Worm (Caenorhabditis elegans) whole organism, L2 larva: Measurements from ENCODE around the gene F19B10.2.

ENCODE experiments used
- C34F6.9 ChIP-seq: fragments of 150-350 bp; optimal IDR thresholded peaks from 2 replicates; lab custom pipeline; 2014; ENCODE audit warnings: missing biosample characterization, missing genetic modification characterization
- R02D3.7 ChIP-seq: fragments of 150-350 bp; optimal IDR thresholded peaks from 2 replicates; lab custom pipeline; 2014; ENCODE audit warnings: missing biosample characterization, missing genetic modification characterization
- Y55F3AM.14 ChIP-seq: fragments of 200-800 bp; sonication (Bioruptor generic); optimal IDR thresholded peaks from 2 replicates; lab custom pipeline; 2018; ENCODE audit warnings: mild to moderate bottlenecking, missing genetic modification characterization, missing compliant biosample characterization
- ZK546.5 ChIP-seq: sonication (generic microtip); optimal IDR thresholded peaks from 2 replicates; lab custom pipeline; 2017; ENCODE audit warnings: missing biosample characterization, missing genetic modification characterization
- ceh-82 ChIP-seq: fragments of 150-350 bp; optimal IDR thresholded peaks from 2 replicates; lab custom pipeline; 2014; ENCODE audit warnings: missing biosample characterization, missing genetic modification characterization
- crh-2 ChIP-seq: sonication (generic microtip); optimal IDR thresholded peaks from 2 replicates; lab custom pipeline; 2017; ENCODE audit warnings: missing biosample characterization, missing genetic modification characterization
- elt-1 ChIP-seq: fragments of 150-350 bp; optimal IDR thresholded peaks from 2 replicates; lab custom pipeline; 2014; ENCODE audit warnings: missing biosample characterization, missing genetic modification characterization
- elt-3 ChIP-seq: sonication (generic microtip); optimal IDR thresholded peaks from 2 replicates; lab custom pipeline; 2017; ENCODE audit warnings: missing biosample characterization, missing genetic modification characterization
- fos-1 ChIP-seq: fragments of 150-350 bp; optimal IDR thresholded peaks from 2 replicates; lab custom pipeline; 2014; ENCODE audit warnings: missing biosample characterization, missing genetic modification characterization
- gmeb-1 ChIP-seq: fragments of 150-350 bp; optimal IDR thresholded peaks from 2 replicates; lab custom pipeline; 2014; ENCODE audit warnings: missing biosample characterization, missing genetic modification characterization
- lin-11 ChIP-seq: fragments of 150-350 bp; sonication (generic microtip); optimal IDR thresholded peaks from 2 replicates; lab custom pipeline; 2014; ENCODE audit warnings: missing biosample characterization, missing genetic modification characterization, inconsistent platforms, mixed read lengths
- lin-13 ChIP-seq: fragments of 150-350 bp; optimal IDR thresholded peaks from 2 replicates; lab custom pipeline; 2014; ENCODE audit warnings: missing biosample characterization, missing genetic modification reagents, missing genetic modification characterization
- lsy-2 ChIP-seq, 2 experiments: fragments of 150-350 bp in 1 of 2; sonication (generic microtip) in 1 of 2; optimal IDR thresholded peaks; 2 replicates each; lab custom pipeline; 2014 to 2017; ENCODE audit warnings: missing biosample characterization in 2 of 2, missing genetic modification characterization in 2 of 2
- mab-5 ChIP-seq: fragments of 150-350 bp; optimal IDR thresholded peaks from 2 replicates; lab custom pipeline; 2014; ENCODE audit warnings: missing biosample characterization, missing genetic modification characterization
- mbf-1 ChIP-seq: sonication (generic microtip); optimal IDR thresholded peaks from 2 replicates; lab custom pipeline; 2017; ENCODE audit warnings: missing biosample characterization, missing genetic modification characterization
- mdl-1 ChIP-seq, 2 experiments: fragments of 150-350 bp in 1 of 2; sonication (generic microtip) in 1 of 2; optimal IDR thresholded peaks; 2 replicates each; lab custom pipeline; 2017; ENCODE audit warnings: missing biosample characterization in 2 of 2, missing genetic modification characterization in 2 of 2
- nhr-10 ChIP-seq: sonication (generic microtip); optimal IDR thresholded peaks from 2 replicates; lab custom pipeline; 2017; ENCODE audit warnings: missing biosample characterization, missing genetic modification characterization
- nhr-129 ChIP-seq: fragments of 150-350 bp; optimal IDR thresholded peaks from 2 replicates; lab custom pipeline; 2014; ENCODE audit warnings: missing biosample characterization, missing genetic modification characterization
- nhr-21 ChIP-seq: fragments of 150-350 bp; optimal IDR thresholded peaks from 2 replicates; lab custom pipeline; 2014; ENCODE audit warnings: missing biosample characterization, missing genetic modification characterization
- nhr-237 ChIP-seq: fragments of 150-350 bp; optimal IDR thresholded peaks from 2 replicates; lab custom pipeline; 2014; ENCODE audit warnings: missing biosample characterization, missing genetic modification characterization
- nhr-77 ChIP-seq: fragments of 150-350 bp; optimal IDR thresholded peaks from 2 replicates; lab custom pipeline; 2014; ENCODE audit warnings: missing biosample characterization, missing genetic modification characterization
- peb-1 ChIP-seq: fragments of 150-350 bp; optimal IDR thresholded peaks from 2 replicates; lab custom pipeline; 2014; ENCODE audit warnings: missing biosample characterization, missing genetic modification characterization
- sem-4 ChIP-seq: fragments of 150-350 bp; optimal IDR thresholded peaks from 2 replicates; lab custom pipeline; 2014; ENCODE audit warnings: missing biosample characterization, missing genetic modification reagents, missing genetic modification characterization
- skn-1 ChIP-seq: sonication (generic microtip); optimal IDR thresholded peaks from 2 replicates; lab custom pipeline; 2017; ENCODE audit warnings: missing biosample characterization, missing genetic modification characterization
- sma-3 ChIP-seq: sonication (generic microtip); optimal IDR thresholded peaks from 2 replicates; lab custom pipeline; 2016; ENCODE audit warnings: missing genetic modification reagents, missing genetic modification characterization, missing compliant biosample characterization
- sma-9 ChIP-seq, 2 experiments: fragments of 150-350 bp in 1 of 2; sonication (generic microtip) in 1 of 2; optimal IDR thresholded peaks; 2 replicates each; lab custom pipeline; 2014 to 2016; ENCODE audit warnings: missing genetic modification characterization in 2 of 2, mild to moderate bottlenecking in 1 of 2, missing biosample characterization in 1 of 2, missing compliant biosample characterization in 1 of 2, missing genetic modification reagents in 1 of 2, moderate library complexity in 1 of 2
- snpc-4 ChIP-seq: fragments of 150-350 bp; optimal IDR thresholded peaks from 2 replicates; lab custom pipeline; 2014; ENCODE audit warnings: missing biosample characterization, missing genetic modification characterization
- unc-39 ChIP-seq: fragments of 150-350 bp; optimal IDR thresholded peaks from 2 replicates; lab custom pipeline; 2014; ENCODE audit warnings: missing biosample characterization, missing genetic modification characterization
- unc-55 ChIP-seq: fragments of 150-350 bp; sonication (generic microtip); optimal IDR thresholded peaks from 3 replicates; lab custom pipeline; 2014; ENCODE audit warnings: missing biosample characterization, missing genetic modification reagents, missing genetic modification characterization
- unc-62 ChIP-seq: fragments of 150-350 bp; optimal IDR thresholded peaks from 2 replicates; lab custom pipeline; 2014; ENCODE audit warnings: missing biosample characterization, missing genetic modification reagents, missing genetic modification characterization
- ztf-1 ChIP-seq: fragments of 200-800 bp; sonication (Bioruptor generic); conservative IDR thresholded peaks from 2 replicates; pipeline ENCODE4 v1.3.6; 2022; ENCODE audit warnings: missing genetic modification characterization, missing compliant biosample characterization
- ztf-11 ChIP-seq: sonication (generic microtip); optimal IDR thresholded peaks from 2 replicates; lab custom pipeline; 2017; ENCODE audit warnings: missing biosample characterization, missing genetic modification characterization
- ztf-4 ChIP-seq: fragments of 150-350 bp; optimal IDR thresholded peaks from 2 replicates; lab custom pipeline; 2014; ENCODE audit warnings: missing biosample characterization, missing genetic modification characterization

F19B10.2 gene

DNA sequence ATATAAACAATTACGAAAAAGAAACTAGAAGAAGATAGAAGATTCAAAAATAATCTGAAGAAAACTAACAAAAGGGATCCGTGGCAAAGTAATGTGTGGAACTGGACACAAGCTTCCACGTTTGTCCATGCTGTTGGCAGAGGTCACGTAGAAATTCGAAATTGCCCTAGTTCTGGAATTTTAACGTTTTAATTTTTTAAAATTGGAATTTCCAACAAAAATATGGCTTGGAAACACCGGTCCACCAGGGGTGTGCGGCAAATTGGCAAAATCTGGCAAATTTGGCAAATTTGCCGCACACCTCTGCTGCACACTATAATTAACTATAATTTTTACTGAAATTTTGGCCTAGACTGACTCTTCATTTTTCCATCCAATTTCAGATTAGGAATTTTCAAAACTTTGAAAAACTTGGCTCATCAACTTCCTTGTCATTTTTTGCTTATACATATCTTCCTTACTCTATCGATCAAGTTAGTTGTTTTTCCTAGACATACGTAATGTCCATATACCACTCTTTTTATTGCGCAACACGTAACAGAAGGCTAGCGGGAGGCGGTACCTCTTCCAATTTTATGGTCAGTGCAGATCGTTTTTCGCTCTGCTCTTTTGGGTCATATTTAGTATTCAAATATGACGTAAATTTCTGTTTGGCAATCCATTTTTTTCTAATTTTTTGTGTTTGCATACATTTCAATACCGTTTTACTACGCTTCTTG is 6.2 kb downstream of the F19B10.2 start, which contains the start of gene F19B10.10:
Gene F19B10.10, minus strand, starts transcription at position 51 of the 719 bp plus-strand sequence.
- no peak for TF ChIP-seq skn-1 (tag; lab: Kevin White, UChicago)
- no peak for TF ChIP-seq ZK546.5

DNA sequence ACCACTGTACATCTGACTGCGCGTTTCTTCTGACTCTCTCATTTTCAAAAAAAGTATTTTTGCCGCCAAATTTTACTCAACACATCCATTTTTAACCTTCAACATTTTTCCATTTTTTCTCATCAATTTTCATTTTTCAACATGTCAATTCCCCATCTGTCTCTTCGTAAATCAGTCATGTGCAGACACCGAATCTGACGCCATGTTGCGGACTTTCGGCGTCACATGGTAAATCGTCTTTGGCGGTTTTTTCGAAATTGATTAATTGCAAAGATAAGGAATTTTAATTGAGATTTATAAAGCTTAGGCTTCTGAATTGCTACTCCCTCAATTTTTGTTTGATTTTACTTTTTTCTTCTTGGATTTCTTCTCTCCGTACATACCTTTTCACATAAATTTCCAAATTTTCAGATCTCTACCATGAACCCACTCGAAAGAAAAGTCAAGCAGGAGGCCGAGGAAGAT is 7.5 kb downstream of the F19B10.2 start, which contains the start of gene F19B10.1:
Gene F19B10.1, plus strand, starts transcription at position 415 of the 465 bp plus-strand sequence.
- TF ChIP-seq nhr-21 (tag; lab: Kevin White, UChicago) (peak; percentile 61), lin-13 (GFP tag; lab: Kevin White, UChicago) (peak; percentile 78), mab-5 (tag; lab: Kevin White, UChicago) (peak; percentile 75), sma-9 (GFP tag; optimal IDR thresholded peaks at IDR 0.05; lab: Kevin White, UChicago) (peak; percentile 80), sma-9 (tag; optimal IDR thresholded peaks at IDR 0.05; lab: Kevin White, UChicago) (no peak), ztf-1 (GFP tag; lab: Robert Waterston, UW) (no peak), nhr-10 (no peak), sma-3 (GFP tag; lab: Kevin White, UChicago) (peak; percentile 72), unc-39 (tag; lab: Kevin White, UChicago) (no peak), ceh-82 (tag; lab: Kevin White, UChicago) (no peak), mdl-1 (tag; optimal IDR thresholded peaks at IDR 0.05; lab: Kevin White, UChicago) (peak in 1 of 2 experiments; percentile 55), nhr-129 (tag; lab: Kevin White, UChicago) (peak; percentile 62), fos-1 (tag; lab: Kevin White, UChicago) (peak; percentile 78), sem-4 (tag; lab: Kevin White, UChicago) (peak; percentile 57), snpc-4 (peak; percentile 43), gmeb-1 (peak; percentile 91), unc-55 (peak; percentile 66), C34F6.9 (peak; percentile 89), crh-2 (tag; lab: Kevin White, UChicago) (peak; percentile 72), lsy-2 (tag; optimal IDR thresholded peaks at IDR 0.05; lab: Kevin White, UChicago) (peak; percentile 42 to 88)

DNA sequence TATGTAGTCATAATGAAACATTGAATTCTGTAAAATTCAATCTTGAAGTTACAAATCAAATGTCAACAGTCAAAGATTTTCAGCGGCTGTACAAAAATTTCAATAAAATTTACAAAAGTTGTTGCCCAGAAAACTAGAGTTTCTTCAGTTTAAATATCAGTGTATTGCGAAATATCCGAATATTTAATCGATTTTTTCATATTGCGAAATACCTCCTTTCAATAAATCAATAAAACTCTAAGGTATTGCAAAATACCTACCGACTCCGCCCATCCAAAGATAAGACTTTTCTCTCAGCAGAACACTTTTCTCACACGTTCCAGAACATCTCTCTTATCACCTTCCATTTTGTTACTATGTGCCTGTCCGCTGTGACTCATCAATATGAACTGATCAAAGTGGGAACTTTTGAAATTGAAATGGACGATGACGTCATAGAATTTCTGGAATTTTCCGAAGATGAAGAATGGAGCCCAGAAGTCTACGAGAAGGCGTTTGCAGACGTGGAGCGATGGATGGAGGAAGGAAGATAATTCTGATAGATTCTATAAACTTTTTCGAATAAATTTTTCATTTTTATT is 9.3 kb downstream of the F19B10.2 start:
- peak; percentile 37 for TF ChIP-seq unc-55
- peak; percentile 44 for TF ChIP-seq fos-1 (tag; lab: Kevin White, UChicago)
- no peak for TF ChIP-seq skn-1 (tag; lab: Kevin White, UChicago)
- no peak for TF ChIP-seq elt-1 (tag; lab: Kevin White, UChicago)

DNA sequence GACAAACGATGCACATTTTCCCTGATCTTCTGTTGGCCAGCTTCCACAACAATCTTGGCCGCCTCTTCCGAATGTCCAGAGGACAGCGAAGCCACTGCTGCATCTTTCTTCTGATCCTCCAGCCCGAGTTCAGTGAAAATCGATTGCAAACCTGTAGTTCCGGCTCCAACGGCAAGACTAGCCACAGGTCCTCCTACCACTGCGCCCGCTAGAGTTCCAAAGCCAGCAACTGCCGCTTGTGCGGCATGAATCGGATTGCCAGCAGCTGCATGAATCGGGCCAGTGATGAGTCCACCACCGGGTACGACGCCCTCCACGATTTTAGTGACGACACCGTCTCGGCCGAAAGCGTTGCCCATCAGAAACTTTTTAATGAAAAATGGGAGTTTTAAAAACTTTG is 13.1 kb downstream of the F19B10.2 start, which contains the start of gene ifas-1:
Gene ifas-1, minus strand, starts transcription at position 387 of the 400 bp plus-strand sequence.
- TF ChIP-seq peb-1 (tag; lab: Kevin White, UChicago) (no peak), nhr-237 (tag; lab: Kevin White, UChicago) (no peak), nhr-77 (no peak), unc-62 (GFP tag; lab: Kevin White, UChicago) (no peak), nhr-21 (tag; lab: Kevin White, UChicago) (no peak), ztf-4 (tag; lab: Kevin White, UChicago) (no peak), fos-1 (tag; lab: Kevin White, UChicago) (no peak), mbf-1 (tag; lab: Kevin White, UChicago) (no peak)

DNA sequence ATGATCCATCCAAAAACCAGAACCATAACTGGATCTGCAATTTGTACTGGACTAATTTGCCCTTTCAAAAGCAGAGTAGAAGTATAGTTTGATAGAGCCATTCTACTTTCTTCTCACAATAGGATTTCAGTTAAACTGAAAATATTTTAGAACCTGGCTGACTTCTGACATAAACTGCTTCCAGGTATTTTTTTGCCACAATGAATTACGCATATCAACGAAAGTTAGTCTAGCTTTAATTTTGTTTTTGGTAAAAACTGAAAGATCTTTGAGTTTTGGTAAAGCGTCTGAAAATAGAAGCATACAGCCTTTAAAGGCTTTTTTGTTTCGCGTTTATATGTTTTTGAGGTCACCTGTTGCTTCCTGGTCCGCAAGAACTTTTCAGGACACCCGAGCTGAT is 15.4 kb downstream of the F19B10.2 start, which contains the start of gene srx-101:
Gene srx-101, minus strand, starts transcription at position 101 of the 400 bp plus-strand sequence.
- TF ChIP-seq nhr-237 (tag; lab: Kevin White, UChicago) (no peak), lin-11 (no peak), crh-2 (tag; lab: Kevin White, UChicago) (no peak), ztf-4 (tag; lab: Kevin White, UChicago) (no peak), elt-1 (tag; lab: Kevin White, UChicago) (no peak), ztf-11 (tag; lab: Kevin White, UChicago) (no peak), unc-55 (no peak), Y55F3AM.14 (GFP tag; lab: Kevin White, UChicago) (no peak), R02D3.7 (tag; lab: Kevin White, UChicago) (no peak), elt-3 (tag; lab: Kevin White, UChicago) (no peak), mdl-1 (tag; optimal IDR thresholded peaks at IDR 0.05; lab: Kevin White, UChicago) (no peak), C34F6.9 (no peak), lin-13 (GFP tag; lab: Kevin White, UChicago) (no peak), ceh-82 (tag; lab: Kevin White, UChicago) (no peak)
